Fruit fly (Drosophila melanogaster): ENCODE results near the gene CG9109.

The CG9109 gene

DNA sequence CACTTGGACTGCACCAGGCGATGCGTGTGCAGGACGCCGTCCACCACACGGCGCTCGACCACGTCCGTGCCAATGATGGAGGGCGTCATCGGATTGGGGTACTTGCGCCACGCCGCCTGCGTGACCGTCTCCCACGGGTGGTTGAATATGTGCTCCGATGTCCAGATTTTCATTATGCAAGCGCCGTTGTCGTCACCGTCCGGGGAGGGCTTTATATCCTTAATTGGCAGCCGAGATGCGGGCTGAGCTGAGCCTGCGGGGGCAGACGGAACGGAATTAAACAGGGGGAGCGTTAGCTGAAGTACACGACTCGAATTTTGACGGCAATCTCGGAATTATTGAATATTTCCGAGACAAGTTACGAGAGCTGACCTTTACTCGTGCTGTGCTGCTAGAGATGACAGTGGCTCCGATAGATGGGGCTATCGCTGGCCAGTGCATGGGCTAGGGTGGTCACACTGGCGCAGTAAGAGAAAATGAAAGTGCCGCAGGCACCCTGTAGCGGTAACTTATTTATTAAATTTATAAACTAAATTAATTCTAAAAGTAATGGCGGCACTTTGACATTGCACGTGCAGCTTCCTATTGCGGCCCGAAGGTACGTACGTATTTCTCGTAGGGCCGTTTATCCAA lies 13.4 kb upstream of the CG9109 start, which contains the start of gene IPIP (continued):
- TF ChIP-seq Gug (GFP tag; IDR thresholded peaks at IDR 0.05), result peak; percentile 63; the same call in 1 of the 4 replicates
- TF ChIP-seq CG12155 (GFP tag; optimal IDR thresholded peaks at IDR 0.05), result peak; percentile 53
- TF ChIP-seq MBD-R2 (GFP tag; IDR thresholded peaks at IDR 0.05), result peak; percentile 93
- no peak for TF ChIP-seq peb (GFP tag; IDR thresholded peaks at IDR 0.05)
- TF ChIP-seq CG4328 (GFP tag; optimal IDR thresholded peaks at IDR 0.05), result no peak
- TF ChIP-seq nmo (GFP tag; optimal IDR thresholded peaks at IDR 0.05), result peak; percentile 37
- 0 out of 2 replicates have a peak, but pooled peaks have one; percentile 7 for TF ChIP-seq E2f1 (GFP tag; IDR thresholded peaks at IDR 0.05)
- peak; percentile 66 for TF ChIP-seq CG1603 (tag; optimal IDR thresholded peaks at IDR 0.05)
- TF ChIP-seq CG1529 (GFP tag; optimal IDR thresholded peaks at IDR 0.05), result no peak
- TF ChIP-seq CG8089 (GFP tag; optimal IDR thresholded peaks at IDR 0.05), result no peak
- peak; percentile 93 for TF ChIP-seq CG42726 (GFP tag; IDR thresholded peaks at IDR 0.05; ENCODE audit: partially characterized antibody)
- no peak for TF ChIP-seq CG2889 (GFP tag; IDR thresholded peaks at IDR 0.05)
- TF ChIP-seq nom (GFP tag; optimal IDR thresholded peaks at IDR 0.05), result peak; percentile 59
- TF ChIP-seq ATbp (GFP tag; optimal IDR thresholded peaks at IDR 0.05), result peak; percentile 25
- TF ChIP-seq Spps (tag; optimal IDR thresholded peaks at IDR 0.05), result no peak
- peak; percentile 95 for TF ChIP-seq Ets65A (GFP tag)
- peak; percentile 73 for TF ChIP-seq vnd (GFP tag; IDR thresholded peaks at IDR 0.05; ENCODE audit: partially characterized antibody)
- peak; percentile 32 for TF ChIP-seq CG9817 (tag; optimal IDR thresholded peaks at IDR 0.05)
- TF ChIP-seq sima (GFP tag; optimal IDR thresholded peaks at IDR 0.05), result no peak
- TF ChIP-seq hb (GFP tag; IDR thresholded peaks at IDR 0.05; ENCODE audit: partially characterized antibody), result peak; percentile 83
- no peak for TF ChIP-seq Doc2 (GFP tag; IDR thresholded peaks at IDR 0.05)
- TF ChIP-seq CG14710 (tag; optimal IDR thresholded peaks at IDR 0.05), result peak; percentile 99
- TF ChIP-seq Opbp (GFP tag; IDR thresholded peaks at IDR 0.05; ENCODE audit: partially characterized antibody), result peak; percentile 88
- TF ChIP-seq CG18262 (tag; optimal IDR thresholded peaks at IDR 0.05), result peak; percentile 12
- TF ChIP-seq Sin3A (optimal IDR thresholded peaks at IDR 0.05), result peak; percentile 34
- peak; percentile 91 for TF ChIP-seq MESR4 (GFP tag; optimal IDR thresholded peaks at IDR 0.05)
- TF ChIP-seq Bteb2 (GFP tag; optimal IDR thresholded peaks at IDR 0.05), result no peak
- no peak for TF ChIP-seq ap (GFP tag; IDR thresholded peaks at IDR 0.05)
- TF ChIP-seq prd (optimal IDR thresholded peaks at IDR 0.05), result no peak
- peak; percentile 44; the same call in 1 of the 3 replicates for TF ChIP-seq prd (GFP tag; IDR thresholded peaks at IDR 0.05)
- TF ChIP-seq HmgZ (tag; optimal IDR thresholded peaks at IDR 0.05), result peak; percentile 59
- no peak for TF ChIP-seq wek (GFP tag; optimal IDR thresholded peaks at IDR 0.05)
- no peak for TF ChIP-seq CG4404 (GFP tag; IDR thresholded peaks at IDR 0.05)
- TF ChIP-seq CG13424 (tag; optimal IDR thresholded peaks at IDR 0.05), result peak; percentile 17
- peak; percentile 7 for TF ChIP-seq CG3281 (GFP tag; optimal IDR thresholded peaks at IDR 0.05)
- TF ChIP-seq ind (GFP tag; optimal IDR thresholded peaks at IDR 0.05), result peak; percentile 12
- no peak for TF ChIP-seq klu (GFP tag; IDR thresholded peaks at IDR 0.05)
- TF ChIP-seq caup (GFP tag; optimal IDR thresholded peaks at IDR 0.05; ENCODE audit: severe bottlenecking), result peak; percentile 53
- TF ChIP-seq hth (optimal IDR thresholded peaks at IDR 0.05), result no peak
- no peak for TF ChIP-seq cas (GFP tag; IDR thresholded peaks at IDR 0.05)
- peak; percentile 32; the same call in 1 of the 2 replicates for TF ChIP-seq ara (GFP tag; IDR thresholded peaks at IDR 0.05)
- peak; percentile 69 for TF ChIP-seq B-H2 (GFP tag; optimal IDR thresholded peaks at IDR 0.05)
- peak; percentile 53 for TF ChIP-seq CG1233 (GFP tag; optimal IDR thresholded peaks at IDR 0.05)
- no peak for TF ChIP-seq CG7745 (tag; optimal IDR thresholded peaks at IDR 0.05)
- no peak for TF ChIP-seq CG15479 (GFP tag; optimal IDR thresholded peaks at IDR 0.05)
- peak; percentile 61 for TF ChIP-seq CG30020 (tag; optimal IDR thresholded peaks at IDR 0.05)
- TF ChIP-seq CG11247 (GFP tag; IDR thresholded peaks at IDR 0.05), result peak; percentile 44; the same call in 1 of the 2 replicates
- peak; percentile 13 for TF ChIP-seq CG33213 (GFP tag; optimal IDR thresholded peaks at IDR 0.05)
- TF ChIP-seq Dbx (GFP tag; IDR thresholded peaks at IDR 0.05), result peak; percentile 52; the same call in 2 of the 3 replicates
- TF ChIP-seq CG10267 (tag; optimal IDR thresholded peaks at IDR 0.05), result peak; percentile 13
